Worm (Caenorhabditis elegans): ENCODE results near the gene F58B4.6.

F58B4.6 gene

ce11 chrV:10894601-10895000, 30.2 kb upstream of the F58B4.6 start, which contains the start of the genes F32D8.14 and F32D8.5:
TSS of gene F32D8.14 (minus strand) at chrV:10894788.
TSS of gene F32D8.5 (plus strand) at chrV:10894800.
- TF ChIP-seq pqm-1 (tag; optimal IDR thresholded peaks at IDR 0.05) (peak; percentile 40), elt-1 (tag; optimal IDR thresholded peaks at IDR 0.05) (peak; percentile 65), lin-15B (tag; optimal IDR thresholded peaks at IDR 0.05) (peak; percentile 92), elt-2 (tag; optimal IDR thresholded peaks at IDR 0.05) (peak; percentile 42), unc-62 (GFP tag; optimal IDR thresholded peaks at IDR 0.05) (no peak), elt-3 (tag; optimal IDR thresholded peaks at IDR 0.05) (no peak), ceh-82 (tag; optimal IDR thresholded peaks at IDR 0.05) (peak; percentile 5), sea-2 (GFP tag; optimal IDR thresholded peaks at IDR 0.05) (no peak), nhr-11 (tag; optimal IDR thresholded peaks at IDR 0.05) (no peak), nhr-76 (tag; optimal IDR thresholded peaks at IDR 0.05) (no peak), nhr-237 (tag; optimal IDR thresholded peaks at IDR 0.05) (no peak), nhr-25 (tag; optimal IDR thresholded peaks at IDR 0.05) (peak; percentile 88), pha-4 (tag; optimal IDR thresholded peaks at IDR 0.05) (peak; percentile 81), hmg-11 (tag; optimal IDR thresholded peaks at IDR 0.05) (peak; percentile 53), egl-5 (tag; optimal IDR thresholded peaks at IDR 0.05) (peak; percentile 79), ZK546.5 (tag; optimal IDR thresholded peaks at IDR 0.05) (peak; percentile 42), R02D3.7 (tag; optimal IDR thresholded peaks at IDR 0.05) (peak; percentile 41), ceh-28 (tag; optimal IDR thresholded peaks at IDR 0.05) (peak; percentile 51), nhr-23 (tag; optimal IDR thresholded peaks at IDR 0.05) (peak; percentile 91), lin-39 (tag; optimal IDR thresholded peaks at IDR 0.05) (peak; percentile 90), snpc-4 (tag; optimal IDR thresholded peaks at IDR 0.05) (peak; percentile 88), skn-1 (tag; optimal IDR thresholded peaks at IDR 0.05) (peak; percentile 50), ztf-4 (tag; optimal IDR thresholded peaks at IDR 0.05) (peak; percentile 53), lsy-12 (tag; optimal IDR thresholded peaks at IDR 0.05) (peak; percentile 50), mml-1 (tag; optimal IDR thresholded peaks at IDR 0.05) (no peak), tbx-2 (tag; optimal IDR thresholded peaks at IDR 0.05) (no peak), nfya-1 (tag; optimal IDR thresholded peaks at IDR 0.05; ENCODE audit: insufficient read depth) (peak; percentile 81), nhr-43 (tag; optimal IDR thresholded peaks at IDR 0.05; ENCODE audit: poor library complexity, severe bottlenecking) (peak; percentile 93), ama-1 (optimal IDR thresholded peaks at IDR 0.05) (peak; percentile 19)

ce11 chrV:10896295-10896694, 28.5 kb upstream of the F58B4.6 start, which contains the start of gene F32D8.13:
TSS of gene F32D8.13 (minus strand) at chrV:10896543.
- TF ChIP-seq ceh-16 (tag; optimal IDR thresholded peaks at IDR 0.05) (no peak), nhr-43 (tag; optimal IDR thresholded peaks at IDR 0.05; ENCODE audit: poor library complexity, severe bottlenecking) (peak; percentile 5), aly-2 (tag; optimal IDR thresholded peaks at IDR 0.05) (no peak), nhr-23 (tag; optimal IDR thresholded peaks at IDR 0.05) (peak; percentile 18), snpc-4 (tag; optimal IDR thresholded peaks at IDR 0.05) (no peak), fos-1 (tag; optimal IDR thresholded peaks at IDR 0.05) (no peak), tbx-2 (tag; optimal IDR thresholded peaks at IDR 0.05) (no peak)

ce11 chrV:10896706-10897105, 28.1 kb upstream of the F58B4.6 start:
- TF ChIP-seq ztf-4 (tag; optimal IDR thresholded peaks at IDR 0.05) (no peak), nhr-77 (tag; optimal IDR thresholded peaks at IDR 0.05) (no peak), nhr-76 (tag; optimal IDR thresholded peaks at IDR 0.05) (no peak), sea-2 (GFP tag; optimal IDR thresholded peaks at IDR 0.05) (no peak), ama-1 (optimal IDR thresholded peaks at IDR 0.05) (no peak), aly-2 (tag; optimal IDR thresholded peaks at IDR 0.05) (no peak), ceh-16 (tag; optimal IDR thresholded peaks at IDR 0.05) (no peak), lsy-12 (tag; optimal IDR thresholded peaks at IDR 0.05) (no peak), daf-12 (tag; optimal IDR thresholded peaks at IDR 0.05) (no peak), ZK546.5 (tag; optimal IDR thresholded peaks at IDR 0.05) (no peak), lin-39 (tag; optimal IDR thresholded peaks at IDR 0.05) (no peak), mml-1 (tag; optimal IDR thresholded peaks at IDR 0.05) (no peak), hmg-11 (tag; optimal IDR thresholded peaks at IDR 0.05) (no peak), fkh-2 (tag; optimal IDR thresholded peaks at IDR 0.05) (no peak), nhr-67 (tag; optimal IDR thresholded peaks at IDR 0.05) (no peak), unc-62 (GFP tag; optimal IDR thresholded peaks at IDR 0.05) (no peak), ztf-11 (tag; optimal IDR thresholded peaks at IDR 0.05) (no peak)

ce11 chrV:10897106-10897171, 27.9 kb upstream of the F58B4.6 start, which contains the start of gene sec-61.G:
TSS of gene sec-61.G (minus strand) at chrV:10897143.
- no peak for TF ChIP-seq hmg-11 (tag; optimal IDR thresholded peaks at IDR 0.05)
